Worm (Caenorhabditis elegans): ENCODE data around the gene ZK637.14.

- no peak for TF ChIP-seq pqm-1 (tag; optimal IDR thresholded peaks at IDR 0.05)
- TF ChIP-seq arid-1 (GFP tag; conservative IDR thresholded peaks at IDR 0.05), result no peak
- no peak for TF ChIP-seq nhr-237 (tag; optimal IDR thresholded peaks at IDR 0.05)
- TF ChIP-seq snpc-1.2 (GFP tag; IDR thresholded peaks at IDR 0.05), result no peak
- TF ChIP-seq ceh-62 (tag; optimal IDR thresholded peaks at IDR 0.05), result no peak
- no peak for TF ChIP-seq zip-2 (tag; optimal IDR thresholded peaks at IDR 0.05)
These were observed 43.8 kb downstream of the ZK637.14 start, which contains the start of gene F44E2.6 for ce11 chrIII:8845114-8845513.

Measured in whole organism, L4 larva.